Worm (Caenorhabditis elegans) whole organism, L1 larva: ENCODE measurements around the gene lido-10.

Experiments
- C16A3.4 ChIP-seq: fragments of 150-350 bp; optimal IDR thresholded peaks from 2 replicates; lab custom pipeline; 2014; ENCODE audit warnings: missing biosample characterization, missing genetic modification characterization
- C34B4.2 ChIP-seq: sonication (generic microtip); optimal IDR thresholded peaks from 2 replicates; lab custom pipeline; 2017; ENCODE audit warnings: mild to moderate bottlenecking, missing genetic modification characterization, missing compliant biosample characterization
- aha-1 ChIP-seq: fragments of 150-350 bp; optimal IDR thresholded peaks from 2 replicates; lab custom pipeline; 2014; ENCODE audit warnings: missing biosample characterization, missing genetic modification characterization
- aly-2 ChIP-seq: fragments of 150-350 bp; optimal IDR thresholded peaks from 2 replicates; lab custom pipeline; 2014; ENCODE audit warnings: missing biosample characterization, missing genetic modification characterization
- blmp-1 ChIP-seq: fragments of 150-350 bp; optimal IDR thresholded peaks from 2 replicates; lab custom pipeline; 2014; ENCODE audit warnings: missing biosample characterization, missing genetic modification characterization
- ceh-8 ChIP-seq: fragments of 200-800 bp; sonication (Bioruptor generic); optimal IDR thresholded peaks from 2 replicates; lab custom pipeline; 2018; ENCODE audit warnings: mild to moderate bottlenecking, missing genetic modification characterization, moderate library complexity, missing compliant biosample characterization
- ceh-90 ChIP-seq: sonication (generic microtip); optimal IDR thresholded peaks from 2 replicates; lab custom pipeline; 2016; ENCODE audit warnings: missing genetic modification characterization, missing compliant biosample characterization
- ces-1 ChIP-seq: fragments of 150-350 bp; optimal IDR thresholded peaks from 2 replicates; lab custom pipeline; 2014; ENCODE audit warnings: missing biosample characterization, missing genetic modification reagents, missing genetic modification characterization
- dpl-1 ChIP-seq, 3 experiments: fragments of 150-350 bp in 2 of 3; sonication (generic microtip) in 1 of 3; optimal IDR thresholded peaks; 2 replicates each; lab custom pipeline; 2014 to 2017; ENCODE audit warnings: missing biosample characterization in 3 of 3, missing genetic modification characterization in 3 of 3, missing genetic modification reagents in 3 of 3
- dsc-1 ChIP-seq: sonication (generic microtip); optimal IDR thresholded peaks from 2 replicates; lab custom pipeline; 2016; ENCODE audit warnings: mild to moderate bottlenecking, missing genetic modification characterization, missing compliant biosample characterization
- egl-27 ChIP-seq, 2 experiments: fragments of 150-350 bp in 1 of 2; sonication (generic microtip); optimal IDR thresholded peaks; 3 replicates each; lab custom pipeline; 2017 to 2018; ENCODE audit warnings: missing biosample characterization in 2 of 2, missing genetic modification characterization in 2 of 2, missing genetic modification reagents in 2 of 2
- elt-3 ChIP-seq, 6 experiments: fragments of 150-350 bp in 1 of 6; sonication (generic microtip); optimal IDR thresholded peaks; 2 replicates each; lab custom pipeline; 2017 to 2018; ENCODE audit warnings: missing biosample characterization in 6 of 6, missing genetic modification characterization in 6 of 6, inconsistent platforms in 1 of 6
- ets-5 ChIP-seq: fragments of 200-800 bp; sonication (Bioruptor generic); IDR thresholded peaks from 2 replicates; pipeline ENCODE4 v1.3.6; 2022; ENCODE audit warnings: missing genetic modification characterization, missing compliant biosample characterization
- fkh-4 ChIP-seq: sonication (generic microtip); optimal IDR thresholded peaks from 2 replicates; lab custom pipeline; 2016; ENCODE audit warnings: missing compliant biosample characterization, missing genetic modification characterization, borderline replicate concordance
- fkh-8 ChIP-seq: sonication (generic microtip); optimal IDR thresholded peaks from 2 replicates; lab custom pipeline; 2016; ENCODE audit warnings: mild to moderate bottlenecking, missing genetic modification characterization, missing compliant biosample characterization
- hlh-17 ChIP-seq: fragments of 200-800 bp; sonication (Bioruptor generic); optimal IDR thresholded peaks from 2 replicates; lab custom pipeline; 2018; ENCODE audit warnings: missing genetic modification characterization, mild to moderate bottlenecking, missing compliant biosample characterization, moderate library complexity, borderline replicate concordance
- hlh-4 ChIP-seq: sonication (generic microtip); optimal IDR thresholded peaks from 2 replicates; lab custom pipeline; 2016; ENCODE audit warnings: mild to moderate bottlenecking, missing genetic modification characterization, missing compliant biosample characterization
- hpl-2 ChIP-seq: fragments of 150-350 bp; optimal IDR thresholded peaks from 2 replicates; lab custom pipeline; 2014; ENCODE audit warnings: missing biosample characterization, missing genetic modification reagents, missing genetic modification characterization
- irx-1 ChIP-seq: sonication (generic microtip); optimal IDR thresholded peaks from 2 replicates; lab custom pipeline; 2016; ENCODE audit warnings: missing genetic modification characterization, missing compliant biosample characterization
- jun-1 ChIP-seq: fragments of 150-350 bp; optimal IDR thresholded peaks from 2 replicates; lab custom pipeline; 2014; ENCODE audit warnings: missing biosample characterization, missing genetic modification reagents, missing genetic modification characterization
- lin-15B ChIP-seq: fragments of 150-350 bp; sonication (generic microtip); optimal IDR thresholded peaks from 3 replicates; lab custom pipeline; 2014; ENCODE audit warnings: missing biosample characterization, missing genetic modification characterization
- lir-3 ChIP-seq: sonication (generic microtip); optimal IDR thresholded peaks from 2 replicates; lab custom pipeline; 2016; ENCODE audit warnings: mild to moderate bottlenecking, missing genetic modification characterization, moderate library complexity, missing compliant biosample characterization; ENCODE audit not compliant: poor library complexity
- mab-9 ChIP-seq: fragments of 200-800 bp; sonication (Bioruptor generic); IDR thresholded peaks from 2 replicates; pipeline ENCODE4 v1.3.6; 2022; ENCODE audit warnings: missing genetic modification reagents, missing genetic modification characterization, missing compliant biosample characterization
- mdl-1 ChIP-seq, 2 experiments: fragments of 150-350 bp; optimal IDR thresholded peaks; 2 replicates each; lab custom pipeline; 2014 to 2017; ENCODE audit warnings: missing biosample characterization in 2 of 2, missing genetic modification characterization in 2 of 2, inconsistent platforms in 1 of 2
- nhr-12 ChIP-seq: sonication (generic microtip); optimal IDR thresholded peaks from 2 replicates; lab custom pipeline; 2017; ENCODE audit warnings: missing biosample characterization, missing genetic modification characterization
- nhr-19 ChIP-seq: fragments of 200-800 bp; sonication (Bioruptor generic); conservative IDR thresholded peaks from 2 replicates; pipeline ENCODE4 v1.3.6; 2022; ENCODE audit warnings: missing genetic modification characterization, missing compliant biosample characterization
- nhr-20 ChIP-seq: sonication (generic microtip); optimal IDR thresholded peaks from 2 replicates; lab custom pipeline; 2016; ENCODE audit warnings: mild to moderate bottlenecking, missing genetic modification characterization, missing compliant biosample characterization
- nhr-237 ChIP-seq: fragments of 150-350 bp; optimal IDR thresholded peaks from 2 replicates; lab custom pipeline; 2014; ENCODE audit warnings: missing biosample characterization, missing genetic modification characterization
- nhr-28 ChIP-seq: fragments of 150-350 bp; optimal IDR thresholded peaks from 2 replicates; lab custom pipeline; 2014; ENCODE audit warnings: missing biosample characterization, missing genetic modification characterization
- nhr-47 ChIP-seq: sonication (generic microtip); optimal IDR thresholded peaks from 2 replicates; lab custom pipeline; 2016; ENCODE audit warnings: mild to moderate bottlenecking, missing genetic modification characterization, moderate library complexity, missing compliant biosample characterization
- nhr-71 ChIP-seq: sonication (generic microtip); optimal IDR thresholded peaks from 2 replicates; lab custom pipeline; 2016; ENCODE audit warnings: mild to moderate bottlenecking, missing genetic modification characterization, moderate library complexity, missing compliant biosample characterization
- nhr-76 ChIP-seq: sonication (generic microtip); optimal IDR thresholded peaks from 2 replicates; lab custom pipeline; 2017; ENCODE audit warnings: missing biosample characterization, missing genetic modification characterization
- nhr-77 ChIP-seq: fragments of 150-350 bp; optimal IDR thresholded peaks from 2 replicates; lab custom pipeline; 2014; ENCODE audit warnings: missing biosample characterization, missing genetic modification characterization
- nhr-84 ChIP-seq: sonication (generic microtip); optimal IDR thresholded peaks from 2 replicates; lab custom pipeline; 2017; ENCODE audit warnings: missing biosample characterization, missing genetic modification characterization
- nhr-85 ChIP-seq: sonication (generic microtip); peaks from one replicate; lab custom pipeline; 2016; ENCODE audit warnings: missing genetic modification characterization, inconsistent platforms, missing compliant biosample characterization
- nhr-90 ChIP-seq: sonication (generic microtip); optimal IDR thresholded peaks from 2 replicates; lab custom pipeline; 2016; ENCODE audit warnings: mild to moderate bottlenecking, missing genetic modification characterization, missing compliant biosample characterization; ENCODE audit not compliant: poor library complexity
- pqm-1 ChIP-seq: sonication (generic microtip); optimal IDR thresholded peaks from 3 replicates; lab custom pipeline; 2017; ENCODE audit warnings: missing biosample characterization, missing genetic modification characterization
- rnt-1 ChIP-seq: sonication (generic microtip); optimal IDR thresholded peaks from 2 replicates; lab custom pipeline; 2016; ENCODE audit warnings: mild to moderate bottlenecking, missing genetic modification characterization, moderate library complexity, missing compliant biosample characterization
- snpc-4 ChIP-seq: fragments of 150-350 bp; optimal IDR thresholded peaks from 2 replicates; lab custom pipeline; 2014; ENCODE audit warnings: missing biosample characterization, missing genetic modification characterization
- sox-4 ChIP-seq: sonication (generic microtip); optimal IDR thresholded peaks from 2 replicates; lab custom pipeline; 2016; ENCODE audit warnings: missing genetic modification characterization, missing compliant biosample characterization
- sptf-1 ChIP-seq: fragments of 150-350 bp; optimal IDR thresholded peaks from 2 replicates; lab custom pipeline; 2014; ENCODE audit warnings: missing biosample characterization, missing genetic modification characterization
- sup-37 ChIP-seq: fragments of 200-800 bp; sonication (Bioruptor generic); optimal IDR thresholded peaks from 2 replicates; lab custom pipeline; 2018; ENCODE audit warnings: mild to moderate bottlenecking, missing genetic modification characterization, missing compliant biosample characterization
- swsn-7 ChIP-seq: sonication (generic microtip); optimal IDR thresholded peaks from 2 replicates; lab custom pipeline; 2016; ENCODE audit warnings: missing genetic modification characterization, missing compliant biosample characterization
- tlp-1 ChIP-seq: fragments of 150-350 bp; optimal IDR thresholded peaks from 2 replicates; lab custom pipeline; 2014; ENCODE audit warnings: missing biosample characterization, missing genetic modification characterization
- unc-30 ChIP-seq: sonication (generic microtip); optimal IDR thresholded peaks from 2 replicates; lab custom pipeline; 2017; ENCODE audit warnings: missing biosample characterization, missing genetic modification characterization
- unc-62 ChIP-seq: fragments of 150-350 bp; optimal IDR thresholded peaks from 2 replicates; lab custom pipeline; 2014; ENCODE audit warnings: missing biosample characterization, missing genetic modification reagents, missing genetic modification characterization
- unc-98 ChIP-seq: fragments of 200-800 bp; sonication (Bioruptor generic); IDR thresholded peaks from 2 replicates; pipeline ENCODE4 v1.3.6; 2022; ENCODE audit warnings: missing genetic modification characterization, missing compliant biosample characterization
- vab-15 ChIP-seq: sonication (generic microtip); optimal IDR thresholded peaks from 2 replicates; lab custom pipeline; 2017; ENCODE audit warnings: missing genotype, mild to moderate bottlenecking, missing genetic modification characterization, missing compliant biosample characterization
- zag-1 ChIP-seq: fragments of 150-350 bp; optimal IDR thresholded peaks from 2 replicates; lab custom pipeline; 2014; ENCODE audit warnings: missing biosample characterization, missing genetic modification characterization
- ztf-11 ChIP-seq, 2 experiments: sonication (generic microtip); optimal IDR thresholded peaks; 2 replicates each; lab custom pipeline; 2016 to 2017; ENCODE audit warnings: missing genetic modification characterization in 2 of 2, missing biosample characterization in 1 of 2, missing compliant biosample characterization in 1 of 2
- ztf-4 ChIP-seq: fragments of 150-350 bp; optimal IDR thresholded peaks from 2 replicates; lab custom pipeline; 2014; ENCODE audit warnings: missing biosample characterization, missing genetic modification characterization

The lido-10 gene

DNA sequence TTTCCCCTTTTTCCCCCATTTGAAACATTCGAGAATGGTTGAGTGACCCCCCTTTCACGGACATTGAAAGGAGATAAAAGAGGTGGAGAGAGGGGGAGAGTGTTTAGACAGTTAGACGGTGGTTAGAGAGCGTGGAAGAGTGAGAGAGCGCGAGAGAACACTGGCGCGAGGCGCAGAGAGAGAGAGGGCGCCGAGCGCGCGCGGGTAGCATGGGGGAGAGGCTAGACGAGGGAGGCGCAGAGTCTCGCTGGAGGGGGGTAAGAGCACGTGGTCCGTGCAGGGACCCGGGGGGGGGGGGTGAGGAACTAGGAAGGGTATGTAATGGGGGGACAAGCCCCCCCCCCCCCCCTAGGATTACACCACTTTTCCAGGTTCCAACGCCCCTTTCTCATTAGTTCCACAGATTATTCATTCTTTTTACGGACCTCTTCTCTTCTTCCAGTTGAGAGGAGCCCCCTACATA, 28.3 kb upstream of the lido-10 start (continued):
- TF ChIP-seq jun-1 (tag; lab: Kevin White, UChicago) = peak; percentile 98
- TF ChIP-seq ceh-8 (GFP tag; lab: Kevin White, UChicago) = peak; percentile 100
- TF ChIP-seq snpc-4 (tag; lab: Kevin White, UChicago) = peak; percentile 84
- TF ChIP-seq nhr-20 = peak; percentile 94
- peak; percentile 82 for TF ChIP-seq C34B4.2 (tag; lab: Kevin White, UChicago)
- TF ChIP-seq ces-1 = no peak
- peak; percentile 100 for TF ChIP-seq nhr-85 (tag; lab: Kevin White, UChicago)
- TF ChIP-seq sup-37 (GFP tag; lab: Kevin White, UChicago) = peak; percentile 93
- peak; percentile 93 for TF ChIP-seq irx-1 (tag; lab: Kevin White, UChicago)
- peak; percentile 79 for TF ChIP-seq lir-3
- no peak for TF ChIP-seq lin-15B (tag; lab: Kevin White, UChicago)
- peak; percentile 56 for TF ChIP-seq nhr-76 (tag; lab: Kevin White, UChicago)
- TF ChIP-seq tlp-1 (tag; lab: Kevin White, UChicago) = no peak
- peak; percentile 82 for TF ChIP-seq C16A3.4 (tag; lab: Kevin White, UChicago)
- TF ChIP-seq sox-4 (tag; lab: Kevin White, UChicago) = peak; percentile 80
- TF ChIP-seq dsc-1 (tag; lab: Kevin White, UChicago) = peak; percentile 85
- peak; percentile 78 for TF ChIP-seq aha-1 (tag; lab: Kevin White, UChicago)
- TF ChIP-seq pqm-1 (tag; lab: Kevin White, UChicago) = no peak
- TF ChIP-seq ztf-4 (tag; lab: Kevin White, UChicago) = peak; percentile 86
- peak; percentile 46 for TF ChIP-seq nhr-12 (tag; lab: Kevin White, UChicago)
- TF ChIP-seq hlh-4 = no peak
- peak; percentile 63 for TF ChIP-seq nhr-84 (tag; lab: Kevin White, UChicago)
- peak; percentile 54 for TF ChIP-seq vab-15 (tag; lab: Kevin White, UChicago)
- peak; percentile 42 for TF ChIP-seq fkh-4
- peak in 3 of 6 experiments; percentile 73 to 95 (median 93) for TF ChIP-seq elt-3 (tag; optimal IDR thresholded peaks at IDR 0.05; lab: Kevin White, UChicago)
- peak; percentile 93 for TF ChIP-seq rnt-1 (tag; lab: Kevin White, UChicago)
- TF ChIP-seq ets-5 (GFP tag; lab: Robert Waterston, UW) = peak; percentile 87; the same call in 1 of the 2 replicates
- TF ChIP-seq ceh-90 (tag; lab: Kevin White, UChicago) = no peak
- TF ChIP-seq fkh-8 = peak; percentile 97
- peak; percentile 99 for TF ChIP-seq nhr-71 (tag; lab: Kevin White, UChicago)
- TF ChIP-seq hpl-2 (GFP tag; lab: Kevin White, UChicago) = peak; percentile 88
- TF ChIP-seq nhr-47 (tag; lab: Kevin White, UChicago) = peak; percentile 98
- TF ChIP-seq hlh-17 (GFP tag; lab: Kevin White, UChicago) = peak; percentile 81
- peak; percentile 87 for TF ChIP-seq unc-62 (GFP tag; lab: Kevin White, UChicago)
- no peak for TF ChIP-seq unc-30 (tag; lab: Kevin White, UChicago)
- peak; percentile 85 for TF ChIP-seq nhr-77 (tag; lab: Kevin White, UChicago)
- TF ChIP-seq nhr-237 (tag; lab: Kevin White, UChicago) = peak; percentile 89
- TF ChIP-seq swsn-7 (tag; lab: Kevin White, UChicago) = peak; percentile 98
- TF ChIP-seq unc-98 (GFP tag; lab: Robert Waterston, UW) = peak; percentile 79; the same call in 1 of the 2 replicates
- peak; percentile 98 for TF ChIP-seq nhr-19 (GFP tag; lab: Robert Waterston, UW)
- peak; percentile 89 for TF ChIP-seq egl-27 (tag; optimal IDR thresholded peaks at IDR 0.05; lab: Kevin White, UChicago)
- no peak for TF ChIP-seq aly-2
- TF ChIP-seq dpl-1 (GFP tag; optimal IDR thresholded peaks at IDR 0.05; lab: Kevin White, UChicago) = peak; percentile 73 to 77 (median 75)
- TF ChIP-seq blmp-1 (tag; lab: Kevin White, UChicago) = peak; percentile 93
- peak; percentile 96 for TF ChIP-seq nhr-90 (tag; lab: Kevin White, UChicago)
- TF ChIP-seq ztf-11 (tag; optimal IDR thresholded peaks at IDR 0.05; lab: Kevin White, UChicago) = peak; percentile 73 to 95
- no peak for TF ChIP-seq sptf-1 (tag; lab: Kevin White, UChicago)
- peak; percentile 89 to 99 for TF ChIP-seq mdl-1 (tag; optimal IDR thresholded peaks at IDR 0.05; lab: Kevin White, UChicago)
- peak; percentile 99 for TF ChIP-seq mab-9
- peak; percentile 28 for TF ChIP-seq zag-1
- no peak for TF ChIP-seq nhr-28 (tag; lab: Kevin White, UChicago)
